Fruit fly (Drosophila melanogaster): ENCODE results near the gene colt.
A peak's percentile ranks its signal among the peaks of the same experiment; 100 is the strongest.

colt gene

DNA sequence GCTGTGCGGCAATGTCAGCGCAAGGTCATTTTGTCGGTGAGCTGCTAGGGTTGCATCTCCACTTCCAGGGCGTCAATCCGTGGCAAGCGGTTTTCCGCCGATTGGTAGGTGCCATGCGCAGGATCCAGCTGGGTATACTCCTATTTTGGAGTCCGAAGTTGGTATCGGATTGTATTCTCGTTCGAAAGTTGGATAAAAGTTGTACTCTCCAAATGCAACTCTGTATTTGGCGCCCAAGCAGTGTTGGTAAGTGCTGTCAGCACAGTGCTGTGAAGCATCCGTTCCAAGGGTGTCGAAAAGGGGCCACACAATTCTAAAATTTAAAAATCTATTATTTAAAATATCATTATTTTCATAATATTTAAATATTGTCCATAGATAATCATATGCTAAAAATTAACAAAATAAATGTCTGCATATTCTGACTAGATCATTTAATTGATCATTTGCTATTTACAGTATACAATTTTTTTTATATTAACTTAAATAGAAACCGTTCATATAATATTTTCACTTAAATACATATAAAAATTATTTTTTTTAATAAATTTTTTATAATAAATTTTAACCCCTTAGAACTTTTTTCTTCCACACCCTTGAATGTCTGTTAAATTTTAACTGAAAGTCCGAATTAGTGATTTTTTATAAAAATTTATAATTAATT is 21.3 kb downstream of the colt start (continued):
- TF ChIP-seq Mrtf (GFP tag; IDR thresholded peaks at IDR 0.05) (peak; percentile 85), CG8944 (GFP tag; optimal IDR thresholded peaks at IDR 0.05) (peak; percentile 80), cad (GFP tag; optimal IDR thresholded peaks at IDR 0.05) (no peak), Xbp1 (GFP tag; optimal IDR thresholded peaks at IDR 0.05) (peak; percentile 92), Bteb2 (GFP tag; optimal IDR thresholded peaks at IDR 0.05) (peak; percentile 46), Hmr (GFP tag; optimal IDR thresholded peaks at IDR 0.05) (peak; percentile 94), CG4424 (GFP tag; optimal IDR thresholded peaks at IDR 0.05) (peak; percentile 89), CG17829 (tag; optimal IDR thresholded peaks at IDR 0.05) (peak; percentile 93), gsb-n (tag; optimal IDR thresholded peaks at IDR 0.05) (peak; percentile 91), Blimp-1 (GFP tag; optimal IDR thresholded peaks at IDR 0.05) (peak; percentile 77), CG15514 (GFP tag; optimal IDR thresholded peaks at IDR 0.05) (peak; percentile 93), row (GFP tag; IDR thresholded peaks at IDR 0.05) (peak; percentile 94), zen2 (GFP tag; IDR thresholded peaks at IDR 0.05; ENCODE audit: partially characterized antibody) (no peak; the same call in 2 of the 3 replicates), tio (GFP tag; optimal IDR thresholded peaks at IDR 0.05) (no peak), CG17612 (GFP tag; IDR thresholded peaks at IDR 0.05) (peak; percentile 67; the same call in 1 of the 2 replicates), vfl (GFP tag; optimal IDR thresholded peaks at IDR 0.05) (peak; percentile 83), CG12104 (GFP tag; optimal IDR thresholded peaks at IDR 0.05) (peak; percentile 83), nom (GFP tag; optimal IDR thresholded peaks at IDR 0.05) (peak; percentile 81), Sox100B (GFP tag; optimal IDR thresholded peaks at IDR 0.05) (peak; percentile 84), Fer2 (tag; optimal IDR thresholded peaks at IDR 0.05) (peak; percentile 82), YL-1 (GFP tag; optimal IDR thresholded peaks at IDR 0.05) (peak; percentile 86), tgo (GFP tag; IDR thresholded peaks at IDR 0.05) (peak; percentile 91), zfh2 (GFP tag; optimal IDR thresholded peaks at IDR 0.05) (peak; percentile 92), Drgx (GFP tag; IDR thresholded peaks at IDR 0.05) (peak; percentile 81), zf30C (GFP tag; optimal IDR thresholded peaks at IDR 0.05) (peak; percentile 40), Trl (optimal IDR thresholded peaks at IDR 0.05) (no peak), Trl (GFP tag; optimal IDR thresholded peaks at IDR 0.05) (peak; percentile 81), jigr1 (GFP tag; IDR thresholded peaks at IDR 0.05) (peak; percentile 35; the same call in 1 of the 3 replicates), CG12744 (GFP tag; optimal IDR thresholded peaks at IDR 0.05) (peak; percentile 28), ci (GFP tag; IDR thresholded peaks at IDR 0.05) (peak; percentile 87), CG2889 (GFP tag; IDR thresholded peaks at IDR 0.05) (peak; percentile 59; the same call in 1 of the 3 replicates), CG13894 (tag; optimal IDR thresholded peaks at IDR 0.05) (peak; percentile 94), bcd (GFP tag; optimal IDR thresholded peaks at IDR 0.05) (peak; percentile 88), HLHmδ (GFP tag; optimal IDR thresholded peaks at IDR 0.05) (peak; percentile 43), Dll (GFP tag; IDR thresholded peaks at IDR 0.05; ENCODE audit: partially characterized antibody) (0 out of 4 replicates have a peak, but pooled peaks have one; percentile 43), Neu2 (GFP tag; optimal IDR thresholded peaks at IDR 0.05; ENCODE audit: borderline replicate concordance) (peak; percentile 40), twi (tag; optimal IDR thresholded peaks at IDR 0.05) (peak; percentile 81), CG32532 (GFP tag; IDR thresholded peaks at IDR 0.05) (peak; percentile 94), yki (optimal IDR thresholded peaks at IDR 0.05) (no peak), CG11560 (tag; IDR thresholded peaks at IDR 0.05) (peak; percentile 74), CG10979 (tag; optimal IDR thresholded peaks at IDR 0.05) (peak; percentile 81), CG4404 (GFP tag; IDR thresholded peaks at IDR 0.05) (peak; percentile 79), Hmx (GFP tag; optimal IDR thresholded peaks at IDR 0.05) (no peak), CG2202 (tag; optimal IDR thresholded peaks at IDR 0.05) (peak; percentile 47), CG18011 (GFP tag; optimal IDR thresholded peaks at IDR 0.05) (peak; percentile 74), peb (GFP tag; IDR thresholded peaks at IDR 0.05) (peak; percentile 50; the same call in 1 of the 2 replicates), CG1603 (tag; optimal IDR thresholded peaks at IDR 0.05) (peak; percentile 85), CG4360 (GFP tag; IDR thresholded peaks at IDR 0.05) (peak; percentile 36; the same call in 1 of the 2 replicates), CG8924 (tag; optimal IDR thresholded peaks at IDR 0.05) (peak; percentile 93)
